Fruit fly (Drosophila melanogaster) whole organism, embryonic: ENCODE data around the gene CG4101.

Experiments used
- Atf3 ChIP-seq: fragments of 200-800 bp; sonication (Bioruptor generic); optimal IDR thresholded peaks from 3 replicates; lab custom pipeline; 2016; ENCODE audit warnings: missing biosample characterization, missing genetic modification characterization
- BEAF-32 ChIP-seq: fragments of 200-800 bp; sonication (Bioruptor generic); optimal IDR thresholded peaks from 3 replicates; lab custom pipeline; 2017; ENCODE audit warnings: missing biosample characterization, missing genetic modification characterization, mild to moderate bottlenecking, moderate library complexity, missing genetic modification reagents
- Bteb2 ChIP-seq: fragments of 200-800 bp; sonication (Bioruptor generic); optimal IDR thresholded peaks from 2 replicates; lab custom pipeline; 2016; ENCODE audit warnings: missing biosample characterization, missing genetic modification characterization
- CG12236 ChIP-seq: fragments of 200-800 bp; sonication (Bioruptor generic); optimal IDR thresholded peaks from 2 replicates; lab custom pipeline; 2016; ENCODE audit warnings: missing biosample characterization, missing genetic modification characterization
- CG13287 ChIP-seq: fragments of 200-800 bp; sonication (Bioruptor generic); IDR thresholded peaks from 2 replicates; pipeline ENCODE4 v1.3.6; 2022; ENCODE audit warnings: missing biosample characterization, missing genetic modification characterization; ENCODE audit not compliant: partially characterized antibody
- CG15011 ChIP-seq: fragments of 200-800 bp; sonication (Bioruptor generic); optimal IDR thresholded peaks from 3 replicates; lab custom pipeline; 2018; ENCODE audit warnings: missing biosample characterization, mild to moderate bottlenecking, missing genetic modification characterization
- CG15269 ChIP-seq: fragments of 200-800 bp; sonication (Bioruptor generic); optimal IDR thresholded peaks from 2 replicates; lab custom pipeline; 2018; ENCODE audit warnings: missing biosample characterization, mild to moderate bottlenecking, missing genetic modification characterization, moderate library complexity
- CG17612 ChIP-seq: fragments of 200-800 bp; sonication (Bioruptor generic); IDR thresholded peaks from 2 replicates; pipeline ENCODE4 v1.3.6; 2022; ENCODE audit warnings: missing biosample characterization, missing genetic modification characterization
- CG17802 ChIP-seq: fragments of 200-800 bp; sonication (Bioruptor generic); optimal IDR thresholded peaks from 2 replicates; lab custom pipeline; 2018; ENCODE audit warnings: missing biosample characterization, mild to moderate bottlenecking, missing genetic modification characterization, moderate library complexity
- CG17912 ChIP-seq: fragments of 200-800 bp; sonication (Bioruptor generic); optimal IDR thresholded peaks from 2 replicates; lab custom pipeline; 2018; ENCODE audit warnings: missing biosample characterization, mild to moderate bottlenecking, missing genetic modification characterization
- CG2120 ChIP-seq: fragments of 200-800 bp; sonication (Bioruptor generic); optimal IDR thresholded peaks from 3 replicates; lab custom pipeline; 2016; ENCODE audit warnings: missing biosample characterization, missing genetic modification characterization
- CG2129 ChIP-seq: fragments of 200-800 bp; sonication (Bioruptor generic); IDR thresholded peaks from 2 replicates; pipeline ENCODE4 v1.3.6; 2022; ENCODE audit warnings: missing biosample characterization, missing genetic modification characterization; ENCODE audit not compliant: partially characterized antibody
- CG30020 ChIP-seq: fragments of 200-800 bp; optimal IDR thresholded peaks from 2 replicates; lab custom pipeline; 2019; ENCODE audit warnings: missing biosample characterization, mild to moderate bottlenecking, missing genetic modification characterization, moderate library complexity
- CG30403 ChIP-seq: fragments of 200-800 bp; sonication (Bioruptor generic); optimal IDR thresholded peaks from 3 replicates; lab custom pipeline; 2016; ENCODE audit warnings: missing biosample characterization, missing genetic modification characterization
- CG31365 ChIP-seq: fragments of 200-800 bp; sonication (Bioruptor generic); optimal IDR thresholded peaks from 2 replicates; lab custom pipeline; 2018; ENCODE audit warnings: missing biosample characterization, mild to moderate bottlenecking, missing genetic modification characterization
- CG3163 ChIP-seq: fragments of 200-800 bp; sonication (Bioruptor generic); optimal IDR thresholded peaks from 3 replicates; lab custom pipeline; 2016; ENCODE audit warnings: missing biosample characterization, missing genetic modification characterization
- CG4730 ChIP-seq: fragments of 200-800 bp; sonication (Bioruptor generic); IDR thresholded peaks from 2 replicates; pipeline ENCODE4 v1.3.6; 2022; ENCODE audit warnings: missing biosample characterization, missing genetic modification characterization
- CG5180 ChIP-seq: fragments of 200-800 bp; sonication (Bioruptor generic); optimal IDR thresholded peaks from 3 replicates; lab custom pipeline; 2017; ENCODE audit warnings: missing biosample characterization, missing genetic modification characterization, mild to moderate bottlenecking, moderate library complexity, missing genetic modification reagents
- CG5245 ChIP-seq: fragments of 200-800 bp; sonication (Bioruptor generic); optimal IDR thresholded peaks from 3 replicates; lab custom pipeline; 2016; ENCODE audit warnings: missing biosample characterization, missing genetic modification characterization
- CG5953 ChIP-seq: fragments of 200-800 bp; sonication (Bioruptor generic); IDR thresholded peaks from 2 replicates; pipeline ENCODE4 v1.3.6; 2022; ENCODE audit warnings: missing biosample characterization, missing genetic modification characterization
- CG6175 ChIP-seq: fragments of 200-800 bp; sonication (Bioruptor generic); IDR thresholded peaks from 3 replicates; pipeline ENCODE4 v1.3.6; 2022; ENCODE audit warnings: missing biosample characterization, missing genetic modification characterization
- CG6683 ChIP-seq: fragments of 200-800 bp; sonication (Bioruptor generic); optimal IDR thresholded peaks from 2 replicates; lab custom pipeline; 2017; ENCODE audit warnings: missing biosample characterization, mild to moderate bottlenecking, missing genetic modification characterization, missing genetic modification reagents
- CG6689 ChIP-seq: fragments of 200-800 bp; sonication (Bioruptor generic); IDR thresholded peaks from 2 replicates; pipeline ENCODE4 v1.3.6; 2022; ENCODE audit warnings: missing biosample characterization, missing genetic modification characterization
- CG7839 ChIP-seq: fragments of 200-800 bp; sonication (Bioruptor generic); optimal IDR thresholded peaks from 3 replicates; lab custom pipeline; 2018; ENCODE audit warnings: missing biosample characterization, mild to moderate bottlenecking, missing genetic modification characterization, moderate library complexity
- CG8924 ChIP-seq: fragments of 200-800 bp; optimal IDR thresholded peaks from 3 replicates; lab custom pipeline; 2019; ENCODE audit warnings: missing biosample characterization, mild to moderate bottlenecking, missing genetic modification characterization, moderate library complexity
- Doc2 ChIP-seq: fragments of 200-800 bp; sonication (Bioruptor generic); IDR thresholded peaks from 2 replicates; pipeline ENCODE4 v1.3.6; 2022; ENCODE audit warnings: missing biosample characterization, missing genetic modification characterization
- HmgD ChIP-seq: fragments of 200-800 bp; sonication (Bioruptor generic); optimal IDR thresholded peaks from 3 replicates; lab custom pipeline; 2016; ENCODE audit warnings: missing biosample characterization, missing genetic modification characterization
- Hr51 ChIP-seq, 2 experiments: fragments of 200-800 bp; sonication (Bioruptor generic); optimal IDR thresholded peaks; 2 replicates in 1 of 2; 3 replicates in 1 of 2; lab custom pipeline; 2016 to 2018; ENCODE audit warnings: missing biosample characterization in 2 of 2, missing genetic modification characterization in 2 of 2, mild to moderate bottlenecking in 1 of 2, moderate library complexity in 1 of 2
- Mes4 ChIP-seq: fragments of 200-800 bp; sonication (Bioruptor generic); optimal IDR thresholded peaks from 2 replicates; lab custom pipeline; 2016; ENCODE audit warnings: missing biosample characterization, missing genetic modification characterization
- NC2α ChIP-seq: fragments of 200-800 bp; sonication (Bioruptor generic); optimal IDR thresholded peaks from 2 replicates; lab custom pipeline; 2016; ENCODE audit warnings: missing biosample characterization, missing genetic modification characterization
- Rx ChIP-seq: fragments of 200-800 bp; sonication (Bioruptor generic); IDR thresholded peaks from 2 replicates; pipeline ENCODE4 v1.3.6; 2022; ENCODE audit warnings: missing biosample characterization, missing genetic modification characterization
- Sry-δ ChIP-seq: fragments of 200-800 bp; sonication (Bioruptor generic); optimal IDR thresholded peaks from 2 replicates; lab custom pipeline; 2016; ENCODE audit warnings: missing biosample characterization, missing genetic modification characterization
- Xbp1 ChIP-seq: fragments of 200-800 bp; sonication (Bioruptor generic); optimal IDR thresholded peaks from 3 replicates; lab custom pipeline; 2016; ENCODE audit warnings: missing biosample characterization, mild to moderate bottlenecking, missing genetic modification characterization
- bowl ChIP-seq: fragments of 200-800 bp; sonication (Bioruptor generic); IDR thresholded peaks from 2 replicates; pipeline ENCODE4 v1.3.6; 2022; ENCODE audit warnings: missing biosample characterization, missing genetic modification characterization
- cad ChIP-seq: fragments of >200 bp; optimal IDR thresholded peaks from 2 replicates; lab custom pipeline; 2017; ENCODE audit warnings: missing biosample characterization, missing genetic modification characterization
- chif ChIP-seq, 2 experiments: fragments of 200-800 bp; sonication (Bioruptor generic); optimal IDR thresholded peaks; 3 replicates each; lab custom pipeline; 2016; ENCODE audit warnings: missing biosample characterization in 2 of 2, missing genetic modification characterization in 2 of 2
- danr ChIP-seq: fragments of 200-800 bp; sonication (Bioruptor generic); IDR thresholded peaks from 2 replicates; pipeline ENCODE4 v1.3.6; 2022; ENCODE audit warnings: missing biosample characterization, missing genetic modification characterization
- dmrt11E ChIP-seq: fragments of 200-800 bp; sonication (Bioruptor generic); optimal IDR thresholded peaks from 3 replicates; lab custom pipeline; 2018; ENCODE audit warnings: missing biosample characterization, mild to moderate bottlenecking, missing genetic modification characterization, moderate library complexity
- esg ChIP-seq: fragments of 200-800 bp; sonication (Bioruptor generic); conservative IDR thresholded peaks from 2 replicates; pipeline ENCODE4 v1.3.6; 2022; ENCODE audit warnings: missing biosample characterization, missing genetic modification characterization
- gcm2 ChIP-seq: fragments of 200-800 bp; sonication (Bioruptor generic); optimal IDR thresholded peaks from 2 replicates; lab custom pipeline; 2016; ENCODE audit warnings: missing biosample characterization, missing genetic modification characterization
- ken ChIP-seq: fragments of 200-800 bp; sonication (Bioruptor generic); IDR thresholded peaks from 3 replicates; pipeline ENCODE4 v1.3.6; 2022; ENCODE audit warnings: missing biosample characterization, missing genetic modification characterization
- knrl ChIP-seq: fragments of 200-800 bp; sonication (Bioruptor generic); IDR thresholded peaks from 3 replicates; pipeline ENCODE4 v1.3.6; 2022; ENCODE audit warnings: missing biosample characterization, missing genetic modification characterization; ENCODE audit not compliant: partially characterized antibody
- onecut ChIP-seq: fragments of 200-800 bp; sonication (Bioruptor generic); IDR thresholded peaks from 2 replicates; pipeline ENCODE4 v1.3.6; 2022; ENCODE audit warnings: missing biosample characterization, missing genetic modification characterization
- pnt ChIP-seq: fragments of 200-800 bp; sonication (Bioruptor generic); optimal IDR thresholded peaks from 3 replicates; lab custom pipeline; 2016; ENCODE audit warnings: missing biosample characterization, missing genetic modification characterization
- sim ChIP-seq: fragments of 200-800 bp; sonication (Bioruptor generic); IDR thresholded peaks from 2 replicates; pipeline ENCODE4 v1.3.6; 2022; ENCODE audit warnings: missing biosample characterization, missing genetic modification characterization
- sqz ChIP-seq: fragments of 200-800 bp; sonication (Bioruptor generic); optimal IDR thresholded peaks from 3 replicates; lab custom pipeline; 2018; ENCODE audit warnings: missing biosample characterization, mild to moderate bottlenecking, missing genetic modification characterization
- stwl ChIP-seq: fragments of 200-800 bp; sonication (Bioruptor generic); optimal IDR thresholded peaks from 3 replicates; lab custom pipeline; 2018; ENCODE audit warnings: missing biosample characterization, mild to moderate bottlenecking, missing genetic modification characterization, moderate library complexity
- unc-4 ChIP-seq: fragments of 200-800 bp; sonication (Bioruptor generic); IDR thresholded peaks from 2 replicates; pipeline ENCODE4 v1.3.6; 2022; ENCODE audit warnings: missing biosample characterization, missing genetic modification characterization; ENCODE audit not compliant: partially characterized antibody
- vfl ChIP-seq: fragments of 200-800 bp; sonication (Bioruptor generic); optimal IDR thresholded peaks from 2 replicates; lab custom pipeline; 2016; ENCODE audit warnings: missing biosample characterization, missing genetic modification characterization
- zfh2 ChIP-seq: fragments of 200-800 bp; sonication (Bioruptor generic); optimal IDR thresholded peaks from 2 replicates; lab custom pipeline; 2016; ENCODE audit warnings: missing biosample characterization, missing genetic modification characterization

CG4101 gene

dm6 chr3L:16609120-16609519, 3.2 kb upstream of the CG4101 start, which contains the start of gene CG4098 (continued):
- TF ChIP-seq CG7839 (tag; lab: Kevin White, UChicago) (peak; percentile 44), CG31365 (peak; percentile 67), bowl (GFP tag; lab: Robert Waterston, UW) (no peak)

- TF ChIP-seq HmgD (GFP tag; lab: Kevin White, UChicago) (no peak), zfh2 (GFP tag; lab: Kevin White, UChicago) (no peak), onecut (GFP tag; lab: Robert Waterston, UW) (no peak), chif (GFP tag; optimal IDR thresholded peaks at IDR 0.05; lab: Kevin White, UChicago) (no peak), CG15011 (GFP tag; lab: Kevin White, UChicago) (no peak), Rx (GFP tag; lab: Robert Waterston, UW) (no peak), dmrt11E (tag; lab: Kevin White, UChicago) (no peak), sqz (GFP tag; lab: Kevin White, UChicago) (no peak), CG2120 (GFP tag; lab: Kevin White, UChicago) (no peak), CG6175 (GFP tag; lab: Robert Waterston, UW) (no peak), CG5245 (GFP tag; lab: Kevin White, UChicago) (no peak), danr (no peak), esg (GFP tag; lab: Robert Waterston, UW) (no peak), sim (GFP tag; lab: Robert Waterston, UW) (no peak), unc-4 (GFP tag; lab: Robert Waterston, UW) (peak; percentile 54; the same call in 1 of the 2 replicates), CG5953 (no peak), CG8924 (tag; lab: Kevin White, UChicago) (no peak), CG17802 (tag; lab: Kevin White, UChicago) (no peak), CG2129 (0 out of 2 replicates have a peak, but pooled peaks have one; percentile 12), CG13287 (GFP tag; lab: Robert Waterston, UW) (peak; percentile 71), ken (GFP tag; lab: Robert Waterston, UW) (no peak), Atf3 (GFP tag; lab: Kevin White, UChicago) (no peak), CG3163 (GFP tag; lab: Kevin White, UChicago) (no peak), CG4730 (GFP tag; lab: Robert Waterston, UW) (no peak), Mes4 (GFP tag; lab: Kevin White, UChicago) (no peak), CG17912 (GFP tag; lab: Kevin White, UChicago) (no peak), BEAF-32 (peak; percentile 74), CG15269 (tag; lab: Kevin White, UChicago) (no peak), CG30403 (GFP tag; lab: Kevin White, UChicago) (no peak), Sry-δ (GFP tag; lab: Kevin White, UChicago) (peak; percentile 50), vfl (GFP tag; lab: Kevin White, UChicago) (no peak), CG5180 (GFP tag; lab: Kevin White, UChicago) (no peak), Hr51 (GFP tag; optimal IDR thresholded peaks at IDR 0.05; lab: Kevin White, UChicago) (no peak), NC2α (GFP tag; lab: Kevin White, UChicago) (no peak), CG6689 (GFP tag; lab: Robert Waterston, UW) (no peak), Bteb2 (no peak), CG17612 (GFP tag; lab: Robert Waterston, UW) (no peak), pnt (GFP tag; lab: Kevin White, UChicago) (no peak), knrl (GFP tag; lab: Robert Waterston, UW) (no peak), Doc2 (no peak), CG6683 (GFP tag; lab: Kevin White, UChicago) (no peak), cad (GFP tag; lab: Kevin White, UChicago) (no peak), gcm2 (GFP tag; lab: Kevin White, UChicago) (no peak), stwl (peak; percentile 45), CG12236 (GFP tag; lab: Kevin White, UChicago) (no peak), CG30020 (tag; lab: Kevin White, UChicago) (peak; percentile 14), Xbp1 (GFP tag; lab: Kevin White, UChicago) (no peak)
These were observed 2.1 kb upstream of the CG4101 start, which contains the start of gene Prosbeta6 for dm6 chr3L:16610201-16610600. Gene Prosbeta6 (minus strand): TSS chr3L:16610418.
